Worm (Caenorhabditis elegans): ENCODE results near the gene F53F8.4.
"Not testable (repeated sequence)": the region's sequence is repeated elsewhere in the genome, so short reads cannot be mapped to it uniquely, and the experiment has no call there.

ce11 chrV:20705125-20705524 lies 13.6 kb upstream of the F53F8.4 start:
- TF ChIP-seq ama-1 (optimal IDR thresholded peaks at IDR 0.05); ama-1 (GFP tag; optimal IDR thresholded peaks at IDR 0.05); rcor-1 (GFP tag; IDR thresholded peaks at IDR 0.05); nfya-2 (GFP tag; IDR thresholded peaks at IDR 0.05); hmg-1.2 (GFP tag; IDR thresholded peaks at IDR 0.05); mel-28 (tag; optimal IDR thresholded peaks at IDR 0.05; ENCODE audit: borderline replicate concordance); cebp-2 (GFP tag; IDR thresholded peaks at IDR 0.05); unc-62 (GFP tag; optimal IDR thresholded peaks at IDR 0.05); F57C9.4 (tag; optimal IDR thresholded peaks at IDR 0.05); madf-10 (tag; optimal IDR thresholded peaks at IDR 0.05): not testable (repeated sequence)
